Worm (Caenorhabditis elegans) whole organism, late embryonic: ENCODE data around the gene citk-1.

Experiments
- ceh-2 ChIP-seq: sonication (generic microtip); optimal IDR thresholded peaks from 2 replicates; lab custom pipeline; 2016; ENCODE audit warnings: missing genotype, missing genetic modification characterization, missing compliant biosample characterization
- ceh-31 ChIP-seq: sonication (generic microtip); optimal IDR thresholded peaks from 2 replicates; lab custom pipeline; 2016; ENCODE audit warnings: missing genetic modification characterization, missing compliant biosample characterization
- tbx-7 ChIP-seq: sonication (generic microtip); optimal IDR thresholded peaks from 2 replicates; lab custom pipeline; 2016; ENCODE audit warnings: missing genotype, missing genetic modification characterization, missing compliant biosample characterization
- unc-55 ChIP-seq: sonication (generic microtip); optimal IDR thresholded peaks from 2 replicates; lab custom pipeline; 2017; ENCODE audit warnings: missing biosample characterization, missing genetic modification reagents, missing genetic modification characterization

DNA sequence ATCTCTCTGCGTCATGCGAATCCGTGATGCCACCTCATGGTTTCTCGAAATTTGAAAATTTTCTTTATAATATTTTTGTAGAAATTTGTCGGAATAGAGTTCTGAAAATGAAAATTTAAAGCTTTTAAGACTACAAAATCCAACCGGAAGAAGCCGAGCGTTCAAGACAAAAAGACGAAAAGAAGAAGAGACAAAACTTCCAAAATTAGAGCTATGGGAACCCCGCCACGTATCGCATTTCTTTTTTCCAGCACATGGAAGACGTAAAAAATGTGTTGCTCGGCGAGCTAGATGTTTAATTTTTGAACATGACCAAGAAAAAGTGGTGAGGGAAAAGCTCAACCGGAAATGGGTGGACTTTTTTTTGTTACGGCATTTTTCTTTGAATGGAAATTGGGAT is 6.7 kb upstream of the citk-1 start, which contains the start of gene W02B8.1:
- no peak for TF ChIP-seq tbx-7 (tag; lab: Kevin White, UChicago)
- TF ChIP-seq ceh-31 (tag; lab: Kevin White, UChicago) = no peak
- no peak for TF ChIP-seq unc-55 (GFP tag; lab: Kevin White, UChicago)
- TF ChIP-seq ceh-2 (tag; lab: Kevin White, UChicago) = no peak
